Fruit fly (Drosophila melanogaster): ENCODE data around the gene Tsp39D.

dm6 chr2L:21304533-21304850, 39.9 kb upstream of the Tsp39D start:
- TF ChIP-seq CG8478 (optimal IDR thresholded peaks at IDR 0.05) (no peak), Dll (optimal IDR thresholded peaks at IDR 0.05) (no peak)

Data from whole organism.